Fruit fly (Drosophila melanogaster) whole organism, adult: ENCODE measurements around the gene CG42269.

Experiments
- CG11617 ChIP-seq: fragments of 200-800 bp; sonication (Bioruptor generic); optimal IDR thresholded peaks from 2 replicates; lab custom pipeline; 2017; ENCODE audit warnings: mild to moderate bottlenecking, missing biosample characterization, missing genetic modification reagents, missing genetic modification characterization
- CG12768 ChIP-seq: fragments of 200-800 bp; sonication (Bioruptor generic); optimal IDR thresholded peaks from 2 replicates; lab custom pipeline; 2017; ENCODE audit warnings: missing biosample characterization, missing genetic modification characterization, mild to moderate bottlenecking, moderate library complexity, missing genetic modification reagents
- CG14711 ChIP-seq: fragments of 200-800 bp; sonication (Bioruptor generic); optimal IDR thresholded peaks from 2 replicates; lab custom pipeline; 2018; ENCODE audit warnings: missing biosample characterization, mild to moderate bottlenecking, missing genetic modification characterization, moderate library complexity
- CG33017 ChIP-seq: fragments of 200-800 bp; sonication (Bioruptor generic); optimal IDR thresholded peaks from 2 replicates; lab custom pipeline; 2018; ENCODE audit warnings: missing biosample characterization, mild to moderate bottlenecking, missing genetic modification characterization, moderate library complexity
- CG5204 ChIP-seq: fragments of 200-800 bp; sonication (Bioruptor generic); optimal IDR thresholded peaks from 2 replicates; lab custom pipeline; 2016; ENCODE audit warnings: missing biosample characterization, missing genetic modification characterization
- CG7045 ChIP-seq: fragments of 200-800 bp; sonication (Bioruptor generic); optimal IDR thresholded peaks from 2 replicates; lab custom pipeline; 2017; ENCODE audit warnings: missing biosample characterization, mild to moderate bottlenecking, missing genetic modification characterization
- Mnt ChIP-seq: fragments of 200-800 bp; sonication (Bioruptor generic); optimal IDR thresholded peaks from 2 replicates; lab custom pipeline; 2016; ENCODE audit warnings: missing biosample characterization, mild to moderate bottlenecking, missing genetic modification characterization
- cic ChIP-seq: fragments of 200-800 bp; sonication (Bioruptor generic); optimal IDR thresholded peaks from 2 replicates; lab custom pipeline; 2017; ENCODE audit warnings: missing biosample characterization, mild to moderate bottlenecking, missing genetic modification characterization, moderate library complexity
- ovo ChIP-seq: fragments of 200-800 bp; sonication (Bioruptor generic); optimal IDR thresholded peaks from 2 replicates; lab custom pipeline; 2016; ENCODE audit warnings: missing biosample characterization, missing genetic modification characterization
- tj ChIP-seq: fragments of 200-800 bp; sonication (Bioruptor generic); optimal IDR thresholded peaks from 3 replicates; lab custom pipeline; 2017; ENCODE audit warnings: missing biosample characterization, mild to moderate bottlenecking, missing genetic modification characterization, moderate library complexity
- toe ChIP-seq: fragments of 200-800 bp; sonication (Bioruptor generic); optimal IDR thresholded peaks from 2 replicates; lab custom pipeline; 2016; ENCODE audit warnings: missing biosample characterization, missing genetic modification characterization

DNA sequence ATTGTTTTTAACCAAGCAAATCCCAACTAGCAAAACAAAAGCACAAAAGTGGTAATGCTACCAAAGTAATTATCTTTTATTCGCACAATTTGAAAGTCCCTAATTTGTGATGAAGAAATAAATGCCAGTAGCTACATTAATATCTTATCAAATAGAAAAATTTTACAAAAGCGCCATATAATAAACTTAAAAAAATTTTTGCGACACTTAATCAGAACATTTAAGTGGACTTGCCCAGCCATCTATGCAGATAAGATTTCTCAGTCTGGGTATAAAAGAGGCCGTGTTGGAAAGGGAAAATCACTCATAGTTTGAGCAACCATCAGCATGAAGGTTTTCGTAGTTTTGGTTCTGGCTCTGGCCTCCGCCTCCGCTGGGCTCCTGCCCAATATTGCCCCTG is 31.2 kb upstream of the CG42269 start, which contains the start of gene yip7:
- TF ChIP-seq CG33017 (tag; lab: Kevin White, UChicago) (no peak), CG11617 (GFP tag; lab: Kevin White, UChicago) (no peak), CG12768 (no peak), cic (no peak), tj (no peak), ovo (GFP tag; lab: Kevin White, UChicago) (no peak), CG14711 (tag; lab: Kevin White, UChicago) (no peak), CG5204 (GFP tag; lab: Kevin White, UChicago) (no peak), toe (GFP tag; lab: Kevin White, UChicago) (no peak), Mnt (no peak), CG7045 (GFP tag; lab: Kevin White, UChicago) (no peak)
